Worm (Caenorhabditis elegans) whole organism, L1 larva: ENCODE results near the gene clic-1.

Source experiments
- aly-2 ChIP-seq: fragments of 150-350 bp; optimal IDR thresholded peaks from 2 replicates; lab custom pipeline; 2014; ENCODE audit warnings: missing biosample characterization, missing genetic modification characterization
- blmp-1 ChIP-seq: fragments of 150-350 bp; optimal IDR thresholded peaks from 2 replicates; lab custom pipeline; 2014; ENCODE audit warnings: missing biosample characterization, missing genetic modification characterization
- ceh-90 ChIP-seq: sonication (generic microtip); optimal IDR thresholded peaks from 2 replicates; lab custom pipeline; 2016; ENCODE audit warnings: missing genetic modification characterization, missing compliant biosample characterization
- fkh-10 ChIP-seq: sonication (generic microtip); optimal IDR thresholded peaks from 2 replicates; lab custom pipeline; 2017; ENCODE audit warnings: missing biosample characterization, missing genetic modification reagents, missing genetic modification characterization
- mdl-1 ChIP-seq, 2 experiments: fragments of 150-350 bp; optimal IDR thresholded peaks; 2 replicates each; lab custom pipeline; 2014 to 2017; ENCODE audit warnings: missing biosample characterization in 2 of 2, missing genetic modification characterization in 2 of 2, inconsistent platforms in 1 of 2
- nhr-11 ChIP-seq: fragments of 150-350 bp; optimal IDR thresholded peaks from 2 replicates; lab custom pipeline; 2014; ENCODE audit warnings: missing biosample characterization, missing genetic modification characterization
- nhr-28 ChIP-seq: fragments of 150-350 bp; optimal IDR thresholded peaks from 2 replicates; lab custom pipeline; 2014; ENCODE audit warnings: missing biosample characterization, missing genetic modification characterization
- nhr-77 ChIP-seq: fragments of 150-350 bp; optimal IDR thresholded peaks from 2 replicates; lab custom pipeline; 2014; ENCODE audit warnings: missing biosample characterization, missing genetic modification characterization
- pax-3 ChIP-seq: fragments of 200-800 bp; sonication (Bioruptor generic); optimal IDR thresholded peaks from 2 replicates; lab custom pipeline; 2018; ENCODE audit warnings: mild to moderate bottlenecking, missing genetic modification characterization, moderate library complexity, missing compliant biosample characterization
- rnt-1 ChIP-seq: sonication (generic microtip); optimal IDR thresholded peaks from 2 replicates; lab custom pipeline; 2016; ENCODE audit warnings: mild to moderate bottlenecking, missing genetic modification characterization, moderate library complexity, missing compliant biosample characterization
- tlp-1 ChIP-seq: fragments of 150-350 bp; optimal IDR thresholded peaks from 2 replicates; lab custom pipeline; 2014; ENCODE audit warnings: missing biosample characterization, missing genetic modification characterization
- unc-62 ChIP-seq: fragments of 150-350 bp; optimal IDR thresholded peaks from 2 replicates; lab custom pipeline; 2014; ENCODE audit warnings: missing biosample characterization, missing genetic modification reagents, missing genetic modification characterization
- zag-1 ChIP-seq: fragments of 150-350 bp; optimal IDR thresholded peaks from 2 replicates; lab custom pipeline; 2014; ENCODE audit warnings: missing biosample characterization, missing genetic modification characterization

- no peak for TF ChIP-seq zag-1 (tag; lab: Kevin White, UChicago)
- no peak for TF ChIP-seq nhr-11 (tag; lab: Kevin White, UChicago)
- TF ChIP-seq fkh-10 (GFP tag; lab: Kevin White, UChicago): no peak
- no peak for TF ChIP-seq ceh-90 (tag; lab: Kevin White, UChicago)
- TF ChIP-seq mdl-1 (tag; optimal IDR thresholded peaks at IDR 0.05; lab: Kevin White, UChicago): no peak
- no peak for TF ChIP-seq rnt-1 (tag; lab: Kevin White, UChicago)
- no peak for TF ChIP-seq nhr-28 (tag; lab: Kevin White, UChicago)
- TF ChIP-seq aly-2: no peak
- TF ChIP-seq pax-3: no peak
- TF ChIP-seq tlp-1 (tag; lab: Kevin White, UChicago): no peak
- TF ChIP-seq blmp-1: no peak
- no peak for TF ChIP-seq unc-62
- no peak for TF ChIP-seq nhr-77 (tag; lab: Kevin White, UChicago)
Observed at ce11 chrV:7689888-7690287, 44.8 kb downstream of the clic-1 start, which contains the start of gene C12D5.9.
